Worm (Caenorhabditis elegans): ENCODE results near the gene R10E9.3.

Gene R10E9.3

ce11 chrIII:3979980-3980631, 20.1 kb downstream of the R10E9.3 start (continued):
- TF ChIP-seq daf-19 (GFP tag; conservative IDR thresholded peaks at IDR 0.05) (no peak), ZK546.5 (tag; optimal IDR thresholded peaks at IDR 0.05) (no peak), fos-1 (tag; optimal IDR thresholded peaks at IDR 0.05) (no peak), D1046.2 (GFP tag; IDR thresholded peaks at IDR 0.05) (no peak), unc-39 (tag; optimal IDR thresholded peaks at IDR 0.05) (no peak), lsy-2 (tag; optimal IDR thresholded peaks at IDR 0.05) (peak in 1 of 2 experiments; percentile 66), ceh-44 (GFP tag; IDR thresholded peaks at IDR 0.05) (no peak), ces-1 (GFP tag; optimal IDR thresholded peaks at IDR 0.05) (no peak), Y48G9A.11 (GFP tag; IDR thresholded peaks at IDR 0.05) (no peak), lin-38 (GFP tag; IDR thresholded peaks at IDR 0.05) (peak; percentile 41; the same call in 1 of the 2 replicates), ceh-20 (GFP tag; IDR thresholded peaks at IDR 0.05) (no peak), mes-2 (tag; optimal IDR thresholded peaks at IDR 0.05; ENCODE audit: poor library complexity, severe bottlenecking) (peak; percentile 79), mxl-3 (GFP tag; optimal IDR thresholded peaks at IDR 0.05) (peak; percentile 84), hlh-30 (tag; optimal IDR thresholded peaks at IDR 0.05; ENCODE audit: insufficient read depth) (peak; percentile 88), ceh-62 (tag; optimal IDR thresholded peaks at IDR 0.05) (no peak), nhr-25 (tag; optimal IDR thresholded peaks at IDR 0.05; ENCODE audit: borderline replicate concordance, insufficient read depth) (no peak), daf-8 (GFP tag; IDR thresholded peaks at IDR 0.05) (no peak), spr-1 (tag; optimal IDR thresholded peaks at IDR 0.05) (peak; percentile 40), dmd-8 (GFP tag; IDR thresholded peaks at IDR 0.05) (0 out of 2 replicates have a peak, but pooled peaks have one; percentile 10), zip-2 (tag; optimal IDR thresholded peaks at IDR 0.05) (no peak), hlh-11 (tag; optimal IDR thresholded peaks at IDR 0.05) (peak; percentile 86), vab-7 (GFP tag; IDR thresholded peaks at IDR 0.05) (no peak), F37D6.2 (tag; optimal IDR thresholded peaks at IDR 0.05) (peak; percentile 13), mdl-1 (tag; optimal IDR thresholded peaks at IDR 0.05) (peak; percentile 13 to 83), nhr-10 (tag; optimal IDR thresholded peaks at IDR 0.05) (peak; percentile 20), fkh-10 (GFP tag; optimal IDR thresholded peaks at IDR 0.05) (peak; percentile 41), duxl-1 (tag; optimal IDR thresholded peaks at IDR 0.05; ENCODE audit: poor library complexity) (no peak), set-16 (GFP tag; IDR thresholded peaks at IDR 0.05) (peak; percentile 43; the same call in 1 of the 2 replicates), F44E2.7 (GFP tag; IDR thresholded peaks at IDR 0.05) (no peak), zfp-3 (GFP tag; conservative IDR thresholded peaks at IDR 0.05) (no peak), ctbp-1 (GFP tag; IDR thresholded peaks at IDR 0.05) (peak; percentile 58; the same call in 1 of the 2 replicates), lim-7 (GFP tag; IDR thresholded peaks at IDR 0.05) (no peak), egl-27 (tag; optimal IDR thresholded peaks at IDR 0.05) (no peak), sdz-12 (GFP tag; optimal IDR thresholded peaks at IDR 0.05) (no peak), nhr-11 (tag; optimal IDR thresholded peaks at IDR 0.05) (no peak), R02D3.7 (tag; optimal IDR thresholded peaks at IDR 0.05) (no peak), hif-1 (tag; optimal IDR thresholded peaks at IDR 0.05) (peak in 1 of 2 experiments; percentile 54), rbr-2 (tag; optimal IDR thresholded peaks at IDR 0.05) (peak; percentile 77), hmg-1.1 (GFP tag; IDR thresholded peaks at IDR 0.05) (peak; percentile 90), ceh-82 (tag; optimal IDR thresholded peaks at IDR 0.05) (no peak), madf-9 (GFP tag; conservative IDR thresholded peaks at IDR 0.05) (no peak)

Data from whole organism, L4 larva.